Fruit fly (Drosophila melanogaster): ENCODE results near the gene Fum3.

Gene Fum3

DNA sequence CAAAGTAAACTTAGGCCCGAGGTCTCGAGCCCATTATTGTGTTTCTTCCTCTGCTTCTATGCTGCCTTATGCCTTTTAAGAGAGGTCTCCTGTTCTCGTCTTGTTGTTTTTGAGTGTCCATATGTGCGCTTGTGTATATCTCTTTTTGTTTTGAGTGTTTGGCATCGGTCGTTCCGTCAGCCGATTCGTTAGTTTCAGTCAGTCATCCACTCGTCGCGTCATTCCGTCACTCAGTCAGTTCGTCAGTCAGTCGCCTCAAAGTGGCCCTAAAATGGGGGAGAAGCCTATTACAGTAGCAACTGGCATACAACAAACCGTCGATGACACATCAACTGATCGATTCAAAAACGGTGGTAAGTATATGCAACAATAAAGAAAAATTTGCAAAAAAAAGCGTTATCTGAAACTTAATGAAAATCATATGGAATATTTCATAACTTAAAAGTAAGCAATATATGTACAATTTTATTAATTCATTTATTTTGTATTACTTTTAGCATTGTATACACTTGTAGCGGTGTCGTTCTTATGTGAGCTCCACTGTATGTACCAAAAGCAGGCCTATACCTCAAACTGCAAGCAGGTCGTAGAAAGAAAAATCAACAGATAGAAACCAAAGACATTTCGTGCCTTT, 47.5 kb downstream of the Fum3 start (continued):
- TF ChIP-seq CG5245 (GFP tag; optimal IDR thresholded peaks at IDR 0.05) (peak; percentile 90), CG4404 (GFP tag; IDR thresholded peaks at IDR 0.05) (peak; percentile 97), CG8944 (GFP tag; optimal IDR thresholded peaks at IDR 0.05) (peak; percentile 90), zf30C (GFP tag; optimal IDR thresholded peaks at IDR 0.05) (no peak), fd96Cb (tag; optimal IDR thresholded peaks at IDR 0.05) (peak; percentile 97), emc (GFP tag; optimal IDR thresholded peaks at IDR 0.05) (peak; percentile 43), Elba2 (GFP tag; optimal IDR thresholded peaks at IDR 0.05) (peak; percentile 32), Hand (GFP tag; optimal IDR thresholded peaks at IDR 0.05) (peak; percentile 78), CG11398 (GFP tag; optimal IDR thresholded peaks at IDR 0.05) (peak; percentile 91), D (optimal IDR thresholded peaks at IDR 0.05) (no peak), D (GFP tag; optimal IDR thresholded peaks at IDR 0.05) (peak; percentile 93), dmrt99B (tag; optimal IDR thresholded peaks at IDR 0.05) (peak; percentile 97), Meics (GFP tag; optimal IDR thresholded peaks at IDR 0.05) (peak; percentile 89), CG42726 (GFP tag; IDR thresholded peaks at IDR 0.05; ENCODE audit: partially characterized antibody) (no peak), CG3847 (GFP tag; IDR thresholded peaks at IDR 0.05) (peak; percentile 96), BEAF-32 (GFP tag; optimal IDR thresholded peaks at IDR 0.05) (peak; percentile 4), stwl (tag; optimal IDR thresholded peaks at IDR 0.05) (peak; percentile 53), CG14050 (GFP tag; IDR thresholded peaks at IDR 0.05) (peak; percentile 97), CG11695 (GFP tag; IDR thresholded peaks at IDR 0.05) (peak; percentile 97), org-1 (GFP tag; optimal IDR thresholded peaks at IDR 0.05) (peak; percentile 88), Xbp1 (GFP tag; optimal IDR thresholded peaks at IDR 0.05) (peak; percentile 89), bowl (GFP tag; IDR thresholded peaks at IDR 0.05) (peak; percentile 96), CG18262 (tag; optimal IDR thresholded peaks at IDR 0.05) (peak; percentile 98), CG7556 (GFP tag; optimal IDR thresholded peaks at IDR 0.05) (peak; percentile 89), pita (GFP tag; optimal IDR thresholded peaks at IDR 0.05) (no peak), CG8765 (GFP tag; IDR thresholded peaks at IDR 0.05) (peak; percentile 89), Pdp1 (GFP tag; optimal IDR thresholded peaks at IDR 0.05) (peak; percentile 78 to 86), bab2 (GFP tag; optimal IDR thresholded peaks at IDR 0.05) (peak; percentile 81), jumu (GFP tag; optimal IDR thresholded peaks at IDR 0.05) (peak; percentile 76), CG15514 (GFP tag; optimal IDR thresholded peaks at IDR 0.05) (peak; percentile 71), sens-2 (GFP tag; IDR thresholded peaks at IDR 0.05) (peak; percentile 98), CG8924 (tag; optimal IDR thresholded peaks at IDR 0.05) (peak; percentile 97), Mes4 (GFP tag; optimal IDR thresholded peaks at IDR 0.05) (peak; percentile 96), lilli (GFP tag; optimal IDR thresholded peaks at IDR 0.05) (peak; percentile 86), dmrt11E (tag; optimal IDR thresholded peaks at IDR 0.05) (peak; percentile 96), tap (tag; optimal IDR thresholded peaks at IDR 0.05) (peak; percentile 96), chm (GFP tag; IDR thresholded peaks at IDR 0.05) (peak; percentile 98), ato (GFP tag; IDR thresholded peaks at IDR 0.05; ENCODE audit: partially characterized antibody) (no peak), CG33213 (GFP tag; optimal IDR thresholded peaks at IDR 0.05) (peak; percentile 74), Oli (tag; optimal IDR thresholded peaks at IDR 0.05) (peak; percentile 96), CG11723 (GFP tag; optimal IDR thresholded peaks at IDR 0.05) (peak; percentile 89), danr (GFP tag; IDR thresholded peaks at IDR 0.05) (peak; percentile 96), Chrac-16 (GFP tag; optimal IDR thresholded peaks at IDR 0.05) (peak; percentile 90), CG11085 (GFP tag; IDR thresholded peaks at IDR 0.05) (peak; percentile 80), Lpt (GFP tag; optimal IDR thresholded peaks at IDR 0.05) (no peak), Ravus (GFP tag; IDR thresholded peaks at IDR 0.05) (peak; percentile 89), HHEX (GFP tag; optimal IDR thresholded peaks at IDR 0.05) (peak; percentile 90), HmgZ (tag; optimal IDR thresholded peaks at IDR 0.05) (peak; percentile 88), Taf1 (GFP tag; IDR thresholded peaks at IDR 0.05) (peak; percentile 71), Kr (GFP tag; optimal IDR thresholded peaks at IDR 0.05) (peak; percentile 66)

All from whole organism, embryonic.